Worm (Caenorhabditis elegans) whole organism, L4 larva: ENCODE measurements around the gene Y47A7.2.
A peak's percentile ranks its signal among the peaks of the same experiment; 100 is the strongest.

ENCODE experiments used
- ceh-62 ChIP-seq: sonication (generic microtip); optimal IDR thresholded peaks from 2 replicates; lab custom pipeline; 2017; ENCODE audit warnings: missing biosample characterization, missing genetic modification characterization
- ces-1 ChIP-seq: fragments of 150-350 bp; sonication (generic microtip); optimal IDR thresholded peaks from 4 replicates; lab custom pipeline; 2014; ENCODE audit warnings: missing biosample characterization, missing genetic modification reagents, missing genetic modification characterization
- hmg-1.1 ChIP-seq: fragments of 200-800 bp; sonication (Bioruptor generic); IDR thresholded peaks from 2 replicates; pipeline ENCODE4 v1.3.6; 2022; ENCODE audit warnings: missing genetic modification reagents, missing genetic modification characterization, missing compliant biosample characterization
- lin-15B ChIP-seq: fragments of 150-350 bp; sonication (generic microtip); optimal IDR thresholded peaks from 3 replicates; lab custom pipeline; 2014; ENCODE audit warnings: missing biosample characterization, missing genetic modification characterization
- nhr-11 ChIP-seq: fragments of 150-350 bp; optimal IDR thresholded peaks from 2 replicates; lab custom pipeline; 2014; ENCODE audit warnings: missing biosample characterization, missing genetic modification characterization
- nhr-111 ChIP-seq: fragments of 200-800 bp; sonication (Bioruptor generic); optimal IDR thresholded peaks from 2 replicates; lab custom pipeline; 2018; ENCODE audit warnings: mild to moderate bottlenecking, missing genetic modification characterization, missing compliant biosample characterization
- skn-1 ChIP-seq: fragments of 150-350 bp; optimal IDR thresholded peaks from 2 replicates; lab custom pipeline; 2014; ENCODE audit warnings: missing biosample characterization, missing genetic modification characterization
- unc-130 ChIP-seq: sonication (generic microtip); optimal IDR thresholded peaks from 2 replicates; lab custom pipeline; 2016; ENCODE audit warnings: missing genetic modification reagents, missing genetic modification characterization, missing compliant biosample characterization
- unc-62 ChIP-seq, 3 experiments: fragments of 150-350 bp in 1 of 3; sonication (generic microtip); optimal IDR thresholded peaks in 2 of 3; peaks in 1 of 3; 1 replicate in 1 of 3; 2 replicates in 2 of 3; lab custom pipeline; 2014 to 2017; ENCODE audit warnings: missing biosample characterization in 3 of 3, missing genetic modification characterization in 3 of 3, missing genetic modification reagents in 3 of 3, missing genotype in 1 of 3
- ztf-11 ChIP-seq: fragments of 150-350 bp; optimal IDR thresholded peaks from 2 replicates; lab custom pipeline; 2014; ENCODE audit warnings: missing biosample characterization, missing genetic modification characterization
- ztf-7 ChIP-seq: fragments of 150-350 bp; optimal IDR thresholded peaks from 2 replicates; lab custom pipeline; 2014; ENCODE audit warnings: missing biosample characterization, missing genetic modification characterization

Gene Y47A7.2

ce11 chrV:5150880-5151279, 47.3 kb downstream of the Y47A7.2 start, which contains the start of gene srh-130:
Gene srh-130, plus strand, starts transcription at chrV:5151180.
- TF ChIP-seq unc-62 (GFP tag; optimal IDR thresholded peaks at IDR 0.05 in 1 of 2; lab: Kevin White, UChicago) (peak in 1 of 2 experiments; percentile 0), unc-62 (tag; optimal IDR thresholded peaks at IDR 0.05; lab: Kevin White, UChicago) (no peak), hmg-1.1 (GFP tag; lab: Robert Waterston, UW) (no peak)

- TF ChIP-seq ceh-62 (tag; lab: Kevin White, UChicago) (no peak), lin-15B (tag; lab: Kevin White, UChicago) (no peak), nhr-111 (GFP tag; lab: Kevin White, UChicago) (no peak), ztf-7 (no peak), unc-130 (GFP tag; lab: Kevin White, UChicago) (no peak), skn-1 (tag; lab: Kevin White, UChicago) (no peak), unc-62 (GFP tag; optimal IDR thresholded peaks at IDR 0.05 in 1 of 2; lab: Kevin White, UChicago) (no peak), unc-62 (tag; optimal IDR thresholded peaks at IDR 0.05; lab: Kevin White, UChicago) (no peak), hmg-1.1 (GFP tag; lab: Robert Waterston, UW) (no peak), nhr-11 (tag; lab: Kevin White, UChicago) (no peak), ces-1 (GFP tag; lab: Kevin White, UChicago) (no peak), ztf-11 (tag; lab: Kevin White, UChicago) (no peak)
Observed at ce11 chrV:5146394-5146793, 51.7 kb downstream of the Y47A7.2 start, which contains the start of gene F14F9.6. Gene F14F9.6, minus strand, starts transcription at chrV:5146494.
